Fruit fly (Drosophila melanogaster): Measurements from ENCODE around the gene dgt2.
"Not testable (repeated sequence)": the region's sequence is repeated elsewhere in the genome, so short reads cannot be mapped to it uniquely, and the experiment has no call there.

DNA sequence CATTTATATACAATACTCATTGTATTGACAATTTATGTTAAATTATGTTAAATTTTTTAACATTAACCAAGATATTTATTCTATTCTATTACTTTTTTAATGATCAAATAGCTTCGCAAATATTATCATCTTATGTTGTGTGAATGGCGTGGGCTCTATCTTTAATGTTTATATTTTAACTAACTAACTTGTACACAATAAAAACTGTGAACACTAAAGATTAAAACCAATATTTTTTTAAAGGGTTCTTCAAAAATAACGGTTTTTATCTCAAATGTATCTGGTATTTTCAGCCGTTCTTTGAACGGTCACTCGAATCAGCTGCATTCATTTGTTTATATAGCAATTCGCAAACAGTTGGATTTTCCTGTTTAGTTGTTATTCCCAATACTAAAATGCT lies 6.8 kb downstream of the dgt2 start, which contains the start of gene Ada1-1:
- not testable (repeated sequence) for TF ChIP-seq CG7101 (tag; optimal IDR thresholded peaks at IDR 0.05); cnc (optimal IDR thresholded peaks at IDR 0.05); CG1620 (GFP tag; optimal IDR thresholded peaks at IDR 0.05); Hr96 (GFP tag; optimal IDR thresholded peaks at IDR 0.05); CG33017 (tag; optimal IDR thresholded peaks at IDR 0.05)

All from whole organism, adult.